Fruit fly (Drosophila melanogaster): ENCODE results near the gene Df31.

dm6 chr2L:21630563-21630817, 758 bp upstream of the Df31 start:
- TF ChIP-seq CTCF (optimal IDR thresholded peaks at IDR 0.05) = no peak
- TF ChIP-seq CG8478 (optimal IDR thresholded peaks at IDR 0.05) = no peak
